Worm (Caenorhabditis elegans): ENCODE results near the gene F58F12.12.

Gene F58F12.12

ce11 chrII:6380866-6381265 lies at the start of gene F58F12.12:
TSS of gene F58F12.12 (plus strand) at chrII:6381166.
- TF ChIP-seq ztf-7 (tag; optimal IDR thresholded peaks at IDR 0.05): no peak
- TF ChIP-seq hlh-11 (tag; optimal IDR thresholded peaks at IDR 0.05): no peak
- peak; percentile 75 for TF ChIP-seq aha-1 (tag)

- TF ChIP-seq R02D3.7 (tag; optimal IDR thresholded peaks at IDR 0.05): no peak
- no peak for TF ChIP-seq mxl-2 (GFP tag; conservative IDR thresholded peaks at IDR 0.05)
- peak; percentile 88 for TF ChIP-seq hmg-1.1 (GFP tag; IDR thresholded peaks at IDR 0.05)
- no peak for TF ChIP-seq skn-1 (tag; optimal IDR thresholded peaks at IDR 0.05)
- TF ChIP-seq jun-1 (tag; optimal IDR thresholded peaks at IDR 0.05): peak; percentile 77
- TF ChIP-seq spr-3 (GFP tag; optimal IDR thresholded peaks at IDR 0.05): peak; percentile 68
- no peak for TF ChIP-seq Y75B8A.6 (GFP tag; IDR thresholded peaks at IDR 0.05)
- TF ChIP-seq ceh-82 (tag; optimal IDR thresholded peaks at IDR 0.05): no peak
- peak; percentile 89 for TF ChIP-seq nhr-11 (tag; optimal IDR thresholded peaks at IDR 0.05)
- TF ChIP-seq nhr-42 (GFP tag; IDR thresholded peaks at IDR 0.05): peak; percentile 85
- TF ChIP-seq rbr-2 (tag; optimal IDR thresholded peaks at IDR 0.05): peak; percentile 96
- TF ChIP-seq nhr-48 (tag; optimal IDR thresholded peaks at IDR 0.05): peak; percentile 71
- peak; percentile 93 for TF ChIP-seq dmd-6 (GFP tag; IDR thresholded peaks at IDR 0.05)
- no peak for TF ChIP-seq unc-39 (tag; optimal IDR thresholded peaks at IDR 0.05)
- peak; percentile 89 for TF ChIP-seq mes-2 (tag; optimal IDR thresholded peaks at IDR 0.05; ENCODE audit: poor library complexity, severe bottlenecking)
- peak; percentile 72 for TF ChIP-seq ztf-7 (tag; optimal IDR thresholded peaks at IDR 0.05)
- no peak for TF ChIP-seq saeg-2 (GFP tag; IDR thresholded peaks at IDR 0.05)
- TF ChIP-seq sdz-12 (GFP tag; optimal IDR thresholded peaks at IDR 0.05): no peak
- peak; percentile 96 for TF ChIP-seq mxl-3 (GFP tag; optimal IDR thresholded peaks at IDR 0.05)
- TF ChIP-seq F49E8.2 (tag; optimal IDR thresholded peaks at IDR 0.05; ENCODE audit: borderline replicate concordance): no peak
- TF ChIP-seq ZK337.2 (GFP tag; IDR thresholded peaks at IDR 0.05): no peak
- peak; percentile 88 for TF ChIP-seq ctbp-1 (GFP tag; IDR thresholded peaks at IDR 0.05)
- peak; percentile 82; the same call in 1 of the 2 replicates for TF ChIP-seq lin-1 (GFP tag; IDR thresholded peaks at IDR 0.05)
- no peak for TF ChIP-seq lir-3 (tag; optimal IDR thresholded peaks at IDR 0.05)
- no peak for TF ChIP-seq ces-1 (GFP tag; optimal IDR thresholded peaks at IDR 0.05)
- no peak for TF ChIP-seq tag-97 (GFP tag; IDR thresholded peaks at IDR 0.05)
- peak; percentile 32 for TF ChIP-seq pqm-1 (tag; optimal IDR thresholded peaks at IDR 0.05)
- TF ChIP-seq ceh-28 (tag; optimal IDR thresholded peaks at IDR 0.05): peak; percentile 29
- TF ChIP-seq arid-1 (GFP tag; conservative IDR thresholded peaks at IDR 0.05): peak; percentile 37; the same call in 1 of the 2 replicates
- no peak for TF ChIP-seq attf-4 (tag; optimal IDR thresholded peaks at IDR 0.05)
- peak; percentile 85 for TF ChIP-seq T20F7.1 (GFP tag; optimal IDR thresholded peaks at IDR 0.05)
- peak; percentile 88 for TF ChIP-seq dpl-1 (GFP tag; optimal IDR thresholded peaks at IDR 0.05)
- TF ChIP-seq hlh-30 (tag; optimal IDR thresholded peaks at IDR 0.05; ENCODE audit: insufficient read depth): peak; percentile 95
- TF ChIP-seq daf-16 (GFP tag; optimal IDR thresholded peaks at IDR 0.05): peak; percentile 50 to 86
- TF ChIP-seq daf-16 (tag; optimal IDR thresholded peaks at IDR 0.05): peak; percentile 75
- peak; percentile 99 for TF ChIP-seq aha-1 (tag)
- peak; percentile 86 for TF ChIP-seq nhr-28 (tag; optimal IDR thresholded peaks at IDR 0.05)
- TF ChIP-seq zip-2 (tag; optimal IDR thresholded peaks at IDR 0.05): no peak
- peak; percentile 19 to 94 for TF ChIP-seq mdl-1 (tag; optimal IDR thresholded peaks at IDR 0.05)
- no peak for TF ChIP-seq madf-5 (GFP tag; IDR thresholded peaks at IDR 0.05)
- TF ChIP-seq aly-2 (tag; optimal IDR thresholded peaks at IDR 0.05): no peak
- no peak for TF ChIP-seq nhr-111 (GFP tag; optimal IDR thresholded peaks at IDR 0.05)
- peak; percentile 96 for TF ChIP-seq hlh-11 (tag; optimal IDR thresholded peaks at IDR 0.05)
- TF ChIP-seq F26F4.8 (GFP tag; conservative IDR thresholded peaks at IDR 0.05): no peak
- TF ChIP-seq snpc-1.2 (GFP tag; IDR thresholded peaks at IDR 0.05): no peak
- peak in 1 of 2 experiments; percentile 82 for TF ChIP-seq hif-1 (tag; optimal IDR thresholded peaks at IDR 0.05)
- TF ChIP-seq ztf-11 (tag; optimal IDR thresholded peaks at IDR 0.05): peak; percentile 16
- TF ChIP-seq nhr-41 (GFP tag; IDR thresholded peaks at IDR 0.05): peak; percentile 22; the same call in 1 of the 2 replicates
- peak; percentile 48 for TF ChIP-seq unc-130 (GFP tag; optimal IDR thresholded peaks at IDR 0.05)
These were observed 49.6 kb upstream of the F58F12.12 start, which contains the start of gene set-4 for ce11 chrII:6331222-6331830. TSS of gene set-4 (minus strand) at chrII:6331341.
